Fruit fly (Drosophila melanogaster): ENCODE results near the gene mRpS34.

The mRpS34 gene

dm6 chr3L:16377768-16378764 is 30.2 kb downstream of the mRpS34 start, which contains the start of gene roq (continued):
- peak; percentile 81 for TF ChIP-seq CG4617 (GFP tag; optimal IDR thresholded peaks at IDR 0.05; ENCODE audit: borderline replicate concordance)
- TF ChIP-seq CG11456 (GFP tag; IDR thresholded peaks at IDR 0.05) = no peak
- TF ChIP-seq Taf1 (GFP tag; IDR thresholded peaks at IDR 0.05) = no peak
- TF ChIP-seq p53 (GFP tag; optimal IDR thresholded peaks at IDR 0.05) = no peak
- TF ChIP-seq E2f2 (GFP tag; IDR thresholded peaks at IDR 0.05) = peak; percentile 89
- TF ChIP-seq CG17802 (tag; optimal IDR thresholded peaks at IDR 0.05) = no peak
- peak; percentile 96 to 99 for TF ChIP-seq crp (GFP tag; optimal IDR thresholded peaks at IDR 0.05)
- TF ChIP-seq H15 (GFP tag; IDR thresholded peaks at IDR 0.05) = no peak
- no peak for TF ChIP-seq Hey (tag; optimal IDR thresholded peaks at IDR 0.05)
- TF ChIP-seq CG34224 (GFP tag; IDR thresholded peaks at IDR 0.05; ENCODE audit: partially characterized antibody) = peak; percentile 58; the same call in 2 of the 3 replicates
- no peak for TF ChIP-seq Six4 (GFP tag; optimal IDR thresholded peaks at IDR 0.05)
- peak; percentile 86 for TF ChIP-seq Dp (GFP tag; optimal IDR thresholded peaks at IDR 0.05)
- peak; percentile 50; the same call in 1 of the 3 replicates for TF ChIP-seq knrl (GFP tag; IDR thresholded peaks at IDR 0.05; ENCODE audit: partially characterized antibody)
- no peak for TF ChIP-seq Hr3 (GFP tag; optimal IDR thresholded peaks at IDR 0.05)
- no peak for TF ChIP-seq C15 (GFP tag; IDR thresholded peaks at IDR 0.05)
- TF ChIP-seq CG6254 (GFP tag; optimal IDR thresholded peaks at IDR 0.05) = no peak
- TF ChIP-seq grn (GFP tag; optimal IDR thresholded peaks at IDR 0.05) = peak; percentile 91
- TF ChIP-seq CG17385 (GFP tag; optimal IDR thresholded peaks at IDR 0.05) = peak; percentile 93
- TF ChIP-seq CG11398 (GFP tag; optimal IDR thresholded peaks at IDR 0.05) = no peak
- TF ChIP-seq Atf-2 (GFP tag; optimal IDR thresholded peaks at IDR 0.05) = no peak
- 0 out of 2 replicates have a peak, but pooled peaks have one; percentile 32 for TF ChIP-seq unc-4 (GFP tag; IDR thresholded peaks at IDR 0.05; ENCODE audit: partially characterized antibody)
- TF ChIP-seq HLH4C (GFP tag; IDR thresholded peaks at IDR 0.05; ENCODE audit: partially characterized antibody) = peak; percentile 71
- TF ChIP-seq CG8924 (tag; optimal IDR thresholded peaks at IDR 0.05) = peak; percentile 26
- TF ChIP-seq CG3995 (GFP tag; optimal IDR thresholded peaks at IDR 0.05) = no peak
- TF ChIP-seq Poxn (GFP tag; IDR thresholded peaks at IDR 0.05) = no peak
- no peak for TF ChIP-seq CG6765 (GFP tag; optimal IDR thresholded peaks at IDR 0.05)
- no peak for TF ChIP-seq Dek (tag; optimal IDR thresholded peaks at IDR 0.05)
- no peak for TF ChIP-seq Hmx (GFP tag; optimal IDR thresholded peaks at IDR 0.05)
- no peak for TF ChIP-seq so (GFP tag; IDR thresholded peaks at IDR 0.05)
- TF ChIP-seq Pdp1 (GFP tag; optimal IDR thresholded peaks at IDR 0.05) = peak in 1 of 2 experiments; percentile 65
- TF ChIP-seq her (GFP tag; optimal IDR thresholded peaks at IDR 0.05) = no peak
- TF ChIP-seq zen (tag; optimal IDR thresholded peaks at IDR 0.05) = peak; percentile 43
- TF ChIP-seq CG11093 (GFP tag; IDR thresholded peaks at IDR 0.05) = no peak
- TF ChIP-seq amos (GFP tag; IDR thresholded peaks at IDR 0.05; ENCODE audit: partially characterized antibody) = peak; percentile 59; the same call in 1 of the 2 replicates
- peak; percentile 14 for TF ChIP-seq CrebB (tag; optimal IDR thresholded peaks at IDR 0.05)
- no peak for TF ChIP-seq CG16815 (GFP tag; optimal IDR thresholded peaks at IDR 0.05)
- peak; percentile 68 for TF ChIP-seq Elba2 (GFP tag; optimal IDR thresholded peaks at IDR 0.05)
- TF ChIP-seq pnt (GFP tag; optimal IDR thresholded peaks at IDR 0.05) = no peak
- no peak for TF ChIP-seq ems (GFP tag; optimal IDR thresholded peaks at IDR 0.05)
- TF ChIP-seq CG34376 (GFP tag; optimal IDR thresholded peaks at IDR 0.05) = peak; percentile 17
- TF ChIP-seq Lim3 (GFP tag; IDR thresholded peaks at IDR 0.05) = no peak
- TF ChIP-seq en (GFP tag; optimal IDR thresholded peaks at IDR 0.05) = no peak
- TF ChIP-seq CG2678 (tag; optimal IDR thresholded peaks at IDR 0.05) = no peak
- TF ChIP-seq CG3407 (GFP tag; optimal IDR thresholded peaks at IDR 0.05) = no peak
- TF ChIP-seq CG33213 (GFP tag; optimal IDR thresholded peaks at IDR 0.05) = peak; percentile 44
- TF ChIP-seq Oli (tag; optimal IDR thresholded peaks at IDR 0.05) = no peak
- TF ChIP-seq br (optimal IDR thresholded peaks at IDR 0.05) = no peak
- peak; percentile 38 for TF ChIP-seq Scr (GFP tag; IDR thresholded peaks at IDR 0.05; ENCODE audit: partially characterized antibody)
